Worm (Caenorhabditis elegans): Measurements from ENCODE around the gene cubn-1.

- TF ChIP-seq T22C8.4 (GFP tag; IDR thresholded peaks at IDR 0.05) (no peak), ztf-29 (GFP tag; IDR thresholded peaks at IDR 0.05) (no peak), flt-1 (GFP tag; IDR thresholded peaks at IDR 0.05) (no peak), ztf-23 (GFP tag; IDR thresholded peaks at IDR 0.05) (no peak), ref-1 (GFP tag; conservative IDR thresholded peaks at IDR 0.05) (no peak), tab-1 (GFP tag; IDR thresholded peaks at IDR 0.05) (no peak), klf-2 (GFP tag; conservative IDR thresholded peaks at IDR 0.05) (no peak), cog-1 (tag; optimal IDR thresholded peaks at IDR 0.05) (no peak)
These were observed 33.4 kb downstream of the cubn-1 start, which contains the start of gene F56H9.8 for ce11 chrV:12644500-12644899.
